Fruit fly (Drosophila melanogaster): ENCODE measurements around the gene Mtp.

Mtp gene

DNA sequence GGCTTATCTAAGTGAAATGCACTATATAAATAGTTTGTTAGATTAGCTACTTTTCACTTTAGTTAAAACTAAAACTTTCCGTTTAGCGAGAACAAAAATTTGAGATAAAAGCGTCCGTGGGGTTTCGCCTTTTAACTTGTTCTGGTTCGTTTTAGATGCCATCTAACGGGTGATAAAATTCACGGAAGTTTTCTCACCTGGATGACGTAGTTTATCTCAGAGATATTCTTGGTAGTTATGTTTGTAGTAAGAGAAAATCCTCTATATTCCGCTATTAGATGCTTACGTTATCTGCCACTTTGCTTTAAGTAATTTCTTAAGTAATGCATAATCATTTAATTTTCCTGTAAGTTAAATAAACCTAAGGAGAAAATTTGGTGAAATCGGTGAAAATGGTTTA is 11.3 kb upstream of the Mtp start, which contains the start of gene CG9270:
CG9270 (minus strand) TSS at position 101 of the 400 bp plus-strand sequence.
- TF ChIP-seq insv (optimal IDR thresholded peaks at IDR 0.05): no peak
- no peak for TF ChIP-seq psq (optimal IDR thresholded peaks at IDR 0.05)
- no peak for TF ChIP-seq Sin3A (optimal IDR thresholded peaks at IDR 0.05)
- TF ChIP-seq h (optimal IDR thresholded peaks at IDR 0.05): no peak
- TF ChIP-seq Myc (optimal IDR thresholded peaks at IDR 0.05): no peak
- TF ChIP-seq ttk (optimal IDR thresholded peaks at IDR 0.05): no peak

DNA sequence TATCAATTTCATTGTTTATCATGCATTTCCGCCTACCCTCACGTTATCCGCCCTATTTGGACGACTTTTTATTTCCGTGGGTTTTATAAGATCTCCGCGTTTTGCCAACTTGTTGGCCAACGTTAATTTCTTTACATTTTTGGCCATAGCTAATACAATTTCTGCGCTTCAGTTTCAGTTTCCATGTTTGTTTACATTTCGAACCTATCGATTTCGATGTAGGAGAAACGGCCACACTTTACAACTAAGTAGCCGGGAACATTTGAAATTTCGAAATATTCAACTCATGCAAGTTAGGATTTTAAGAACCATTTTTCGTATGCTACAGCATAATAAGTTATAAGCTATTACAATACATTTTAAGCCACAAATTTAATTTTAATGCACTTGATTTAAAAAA is 5.0 kb upstream of the Mtp start, which contains the start of gene Nthl1:
Nthl1 (minus strand) TSS at position 208 of the 400 bp plus-strand sequence.
- no peak for TF ChIP-seq ttk (optimal IDR thresholded peaks at IDR 0.05)
- no peak for TF ChIP-seq insv (optimal IDR thresholded peaks at IDR 0.05)
- TF ChIP-seq h (optimal IDR thresholded peaks at IDR 0.05): no peak
- no peak for TF ChIP-seq psq (optimal IDR thresholded peaks at IDR 0.05)
- TF ChIP-seq Sin3A (optimal IDR thresholded peaks at IDR 0.05): no peak
- TF ChIP-seq Myc (optimal IDR thresholded peaks at IDR 0.05): no peak

dm6 chr2L:20925975-20926374 is 3.3 kb upstream of the Mtp start, which contains the start of gene RPA2:
Gene RPA2 (minus strand): TSS chr2L:20926147.
- TF ChIP-seq h (optimal IDR thresholded peaks at IDR 0.05): no peak
- no peak for TF ChIP-seq ttk (optimal IDR thresholded peaks at IDR 0.05)
- TF ChIP-seq Sin3A (optimal IDR thresholded peaks at IDR 0.05): no peak
- TF ChIP-seq Myc (optimal IDR thresholded peaks at IDR 0.05): no peak
- no peak for TF ChIP-seq insv (optimal IDR thresholded peaks at IDR 0.05)
- TF ChIP-seq psq (optimal IDR thresholded peaks at IDR 0.05): no peak

DNA sequence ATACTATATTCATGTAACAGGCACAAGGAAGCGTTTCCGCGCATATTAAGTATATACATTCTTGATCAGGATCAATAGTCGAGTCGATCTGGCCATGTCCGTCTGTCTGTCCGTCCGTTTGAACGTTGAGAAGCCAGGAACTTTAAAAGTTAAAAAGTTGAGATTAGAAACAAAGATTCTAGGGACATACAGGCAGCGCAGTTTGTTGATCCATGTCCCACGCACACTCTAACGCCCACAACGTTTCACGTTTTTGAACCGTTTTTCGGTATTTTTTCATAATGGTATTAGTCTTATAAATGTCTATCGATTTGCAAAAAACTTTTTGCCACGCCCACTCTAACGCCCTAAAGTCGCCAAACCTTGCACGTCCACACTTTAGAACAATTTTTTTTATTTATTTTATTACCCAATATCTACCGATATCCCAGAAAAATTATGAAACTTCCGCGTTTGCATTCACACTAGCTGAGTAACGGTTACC is 454 bp upstream of the Mtp start:
- TF ChIP-seq Myc (optimal IDR thresholded peaks at IDR 0.05) (no peak), h (optimal IDR thresholded peaks at IDR 0.05) (no peak), Sin3A (optimal IDR thresholded peaks at IDR 0.05) (no peak), ttk (optimal IDR thresholded peaks at IDR 0.05) (no peak), insv (optimal IDR thresholded peaks at IDR 0.05) (no peak), psq (optimal IDR thresholded peaks at IDR 0.05) (no peak)

DNA sequence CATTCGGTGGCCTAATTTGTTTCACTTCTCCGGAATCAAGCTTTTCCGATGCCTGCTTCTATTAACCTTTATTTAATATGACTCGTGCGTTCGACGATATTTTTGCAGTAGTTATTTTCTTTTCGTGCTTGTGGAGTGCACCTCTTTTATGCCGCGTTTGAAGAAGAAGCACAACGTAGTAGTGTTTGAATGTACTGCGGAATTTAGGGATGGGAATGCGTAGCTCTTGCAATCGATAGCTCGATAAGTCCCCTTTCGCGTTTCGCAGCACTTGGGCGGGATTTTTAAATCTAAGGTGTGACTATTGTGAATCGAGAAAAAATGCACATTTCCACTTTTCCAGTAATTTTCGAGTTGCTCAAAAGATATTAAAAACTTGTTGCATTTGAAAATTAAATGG is 3.9 kb downstream of the Mtp start, which contains the start of the genes CG43739 and sky:
CG43739 (minus strand) TSS at position 199 of the 400 bp plus-strand sequence.
sky (minus strand) TSS at position 199 of the 400 bp plus-strand sequence.
- no peak for TF ChIP-seq psq (optimal IDR thresholded peaks at IDR 0.05)
- no peak for TF ChIP-seq ttk (optimal IDR thresholded peaks at IDR 0.05)
- TF ChIP-seq Myc (optimal IDR thresholded peaks at IDR 0.05): no peak
- TF ChIP-seq h (optimal IDR thresholded peaks at IDR 0.05): no peak
- TF ChIP-seq Sin3A (optimal IDR thresholded peaks at IDR 0.05): no peak
- no peak for TF ChIP-seq insv (optimal IDR thresholded peaks at IDR 0.05)

DNA sequence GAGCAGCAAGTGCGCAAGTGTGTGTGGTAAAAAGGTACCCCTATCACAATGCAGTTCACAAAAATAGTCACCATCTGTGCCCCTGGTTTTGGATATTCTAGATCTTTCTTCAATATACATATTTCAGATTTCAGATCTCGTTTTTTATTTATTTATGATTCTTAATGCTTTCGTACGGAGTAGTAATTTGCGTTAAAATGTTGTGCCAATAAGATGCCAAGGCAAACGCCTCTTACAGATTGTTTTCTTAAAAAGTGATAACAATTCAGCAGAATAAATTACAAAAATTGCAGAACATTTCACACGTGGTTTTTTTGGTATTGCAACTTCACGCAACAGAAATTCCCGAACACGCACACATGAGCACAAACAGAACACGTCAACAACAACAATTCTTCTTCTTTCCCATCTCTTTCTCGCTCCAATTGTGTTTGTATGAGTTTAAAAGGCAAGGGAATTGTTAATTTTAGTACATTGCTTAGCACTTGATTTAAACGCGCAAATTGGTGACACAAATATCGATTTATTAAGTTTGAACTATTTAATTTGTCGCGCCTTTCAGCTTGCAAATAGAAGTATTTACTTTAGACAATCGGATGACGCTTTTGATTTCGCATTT is 4.5 kb downstream of the Mtp start:
- TF ChIP-seq insv (optimal IDR thresholded peaks at IDR 0.05) (no peak), ttk (optimal IDR thresholded peaks at IDR 0.05) (no peak), Myc (optimal IDR thresholded peaks at IDR 0.05) (no peak), psq (optimal IDR thresholded peaks at IDR 0.05) (no peak), Sin3A (optimal IDR thresholded peaks at IDR 0.05) (no peak), h (optimal IDR thresholded peaks at IDR 0.05) (no peak)

- TF ChIP-seq psq (optimal IDR thresholded peaks at IDR 0.05) (no peak), Myc (optimal IDR thresholded peaks at IDR 0.05) (no peak), h (optimal IDR thresholded peaks at IDR 0.05) (no peak)
Observed at dm6 chr2L:20917235-20918055, 5.2 kb downstream of the Mtp start.

- TF ChIP-seq Myc (optimal IDR thresholded peaks at IDR 0.05) (no peak), Sin3A (optimal IDR thresholded peaks at IDR 0.05) (no peak), psq (optimal IDR thresholded peaks at IDR 0.05) (no peak), ttk (optimal IDR thresholded peaks at IDR 0.05) (no peak), h (optimal IDR thresholded peaks at IDR 0.05) (no peak), insv (optimal IDR thresholded peaks at IDR 0.05) (no peak)
Observed at dm6 chr2L:20916672-20917209, 5.9 kb downstream of the Mtp start.

dm6 chr2L:20915224-20915623 is 7.5 kb downstream of the Mtp start:
- no peak for TF ChIP-seq insv (optimal IDR thresholded peaks at IDR 0.05)
- TF ChIP-seq ttk (optimal IDR thresholded peaks at IDR 0.05): no peak
- no peak for TF ChIP-seq psq (optimal IDR thresholded peaks at IDR 0.05)
- TF ChIP-seq Sin3A (optimal IDR thresholded peaks at IDR 0.05): no peak
- TF ChIP-seq h (optimal IDR thresholded peaks at IDR 0.05): no peak
- no peak for TF ChIP-seq Myc (optimal IDR thresholded peaks at IDR 0.05)

DNA sequence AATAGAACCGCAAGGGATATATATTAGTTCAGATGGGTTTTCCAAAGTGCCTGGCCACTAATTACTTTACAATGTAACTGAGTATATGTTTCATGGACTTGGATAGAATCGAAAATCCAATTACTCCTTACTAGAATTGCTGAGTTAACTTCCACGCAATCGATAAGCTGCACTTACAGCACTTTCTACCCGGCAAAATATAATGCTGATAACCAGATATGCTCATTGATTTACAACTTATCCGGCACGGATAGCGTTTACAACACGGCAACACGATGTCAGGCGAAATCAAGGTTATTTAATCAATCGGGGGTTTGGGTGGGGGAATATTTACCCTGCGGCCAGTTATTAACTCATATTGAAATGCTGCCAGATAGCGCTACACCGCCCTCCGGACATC is 9.1 kb downstream of the Mtp start:
- TF ChIP-seq insv (optimal IDR thresholded peaks at IDR 0.05) (no peak), Myc (optimal IDR thresholded peaks at IDR 0.05) (no peak), psq (optimal IDR thresholded peaks at IDR 0.05) (no peak), ttk (optimal IDR thresholded peaks at IDR 0.05) (no peak), h (optimal IDR thresholded peaks at IDR 0.05) (no peak), Sin3A (optimal IDR thresholded peaks at IDR 0.05) (no peak)

- TF ChIP-seq ttk (optimal IDR thresholded peaks at IDR 0.05) (no peak), Myc (optimal IDR thresholded peaks at IDR 0.05) (no peak), h (optimal IDR thresholded peaks at IDR 0.05) (no peak), insv (optimal IDR thresholded peaks at IDR 0.05) (no peak), Sin3A (optimal IDR thresholded peaks at IDR 0.05) (no peak), psq (optimal IDR thresholded peaks at IDR 0.05) (no peak)
Observed at dm6 chr2L:20912789-20913300, 9.8 kb downstream of the Mtp start.

DNA sequence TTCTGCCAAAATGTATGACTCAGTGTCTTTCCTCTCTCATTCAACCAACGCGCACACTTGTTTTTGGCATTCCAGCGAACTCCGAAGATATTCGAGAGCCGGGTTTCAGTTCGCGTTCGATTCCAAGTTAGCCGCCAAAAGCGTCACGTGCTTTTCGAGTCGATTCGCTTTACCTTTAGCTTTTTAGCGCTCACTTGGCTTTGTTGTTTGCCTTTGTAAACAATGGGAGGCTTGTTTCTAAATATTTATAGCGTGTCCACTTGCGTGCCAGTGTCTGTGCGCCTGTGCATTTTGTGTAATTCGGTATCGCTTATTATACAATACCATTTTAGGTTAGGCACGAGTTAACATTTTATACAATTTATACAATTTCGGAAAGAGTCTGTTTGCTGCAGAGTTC is 11.3 kb downstream of the Mtp start:
- TF ChIP-seq ttk (optimal IDR thresholded peaks at IDR 0.05) (no peak), insv (optimal IDR thresholded peaks at IDR 0.05) (no peak), Myc (optimal IDR thresholded peaks at IDR 0.05) (no peak), h (optimal IDR thresholded peaks at IDR 0.05) (no peak), psq (optimal IDR thresholded peaks at IDR 0.05) (no peak), Sin3A (optimal IDR thresholded peaks at IDR 0.05) (no peak)
